Worm (Caenorhabditis elegans): Measurements from ENCODE around the gene C23H4.8.

The C23H4.8 gene

DNA sequence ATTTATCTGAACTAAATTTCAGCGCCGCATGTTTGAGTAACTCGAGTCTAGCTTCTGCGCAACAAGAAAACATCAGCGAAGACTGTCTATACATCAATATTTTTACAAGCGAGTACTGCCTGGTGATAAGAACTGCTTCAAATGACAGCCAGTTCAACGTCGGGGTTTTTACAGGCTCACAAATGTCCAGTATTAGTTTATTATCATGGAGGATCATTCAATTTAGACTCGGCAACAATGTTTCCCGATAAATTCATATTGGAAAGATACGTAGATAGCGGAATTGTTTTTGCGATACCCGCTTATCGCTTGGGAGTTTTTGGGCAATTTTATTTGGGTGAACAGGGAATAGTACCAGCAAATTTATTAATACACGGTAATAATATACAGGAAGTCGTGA lies 13.3 kb downstream of the C23H4.8 start:
- no peak for TF ChIP-seq skn-1 (tag; optimal IDR thresholded peaks at IDR 0.05)
- no peak for TF ChIP-seq aly-2 (tag; optimal IDR thresholded peaks at IDR 0.05)
- TF ChIP-seq ztf-11 (tag; optimal IDR thresholded peaks at IDR 0.05) = no peak
- TF ChIP-seq nhr-23 (tag; optimal IDR thresholded peaks at IDR 0.05) = no peak
- peak; percentile 11 for TF ChIP-seq fos-1 (tag; optimal IDR thresholded peaks at IDR 0.05)
- no peak for TF ChIP-seq dmd-4 (tag; optimal IDR thresholded peaks at IDR 0.05)
- no peak for TF ChIP-seq ceh-16 (tag; optimal IDR thresholded peaks at IDR 0.05)

DNA sequence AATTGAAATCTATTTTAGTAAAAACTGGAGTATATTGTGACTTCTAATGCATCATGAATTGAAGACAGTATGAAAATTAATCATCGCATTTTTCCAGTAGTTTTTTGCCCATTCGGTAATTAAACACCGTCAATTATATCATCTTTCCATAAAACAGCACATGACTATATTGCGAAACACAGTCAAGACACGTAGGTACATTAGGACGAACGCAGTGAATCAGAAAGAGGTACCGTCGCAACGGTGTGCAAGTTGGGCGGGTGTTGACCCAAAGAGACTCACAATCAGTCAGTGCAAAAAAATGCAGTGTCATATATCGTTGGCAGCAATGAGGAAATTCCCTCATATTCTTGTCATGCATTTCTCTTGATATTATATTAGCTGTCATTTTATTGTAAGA lies 17.4 kb downstream of the C23H4.8 start:
- no peak for TF ChIP-seq dmd-4 (tag; optimal IDR thresholded peaks at IDR 0.05)
- TF ChIP-seq crh-2 (tag; optimal IDR thresholded peaks at IDR 0.05) = peak; percentile 6
- TF ChIP-seq peb-1 (tag; optimal IDR thresholded peaks at IDR 0.05) = no peak
- no peak for TF ChIP-seq nhr-6 (tag; optimal IDR thresholded peaks at IDR 0.05)
- TF ChIP-seq elt-3 (tag; optimal IDR thresholded peaks at IDR 0.05) = no peak
- no peak for TF ChIP-seq nhr-12 (tag; optimal IDR thresholded peaks at IDR 0.05)
- TF ChIP-seq sem-4 (tag; optimal IDR thresholded peaks at IDR 0.05) = no peak
- TF ChIP-seq mab-5 (tag; optimal IDR thresholded peaks at IDR 0.05) = no peak
- peak; percentile 39 for TF ChIP-seq fos-1 (tag; optimal IDR thresholded peaks at IDR 0.05)
- TF ChIP-seq ZK546.5 (tag; optimal IDR thresholded peaks at IDR 0.05) = no peak

DNA sequence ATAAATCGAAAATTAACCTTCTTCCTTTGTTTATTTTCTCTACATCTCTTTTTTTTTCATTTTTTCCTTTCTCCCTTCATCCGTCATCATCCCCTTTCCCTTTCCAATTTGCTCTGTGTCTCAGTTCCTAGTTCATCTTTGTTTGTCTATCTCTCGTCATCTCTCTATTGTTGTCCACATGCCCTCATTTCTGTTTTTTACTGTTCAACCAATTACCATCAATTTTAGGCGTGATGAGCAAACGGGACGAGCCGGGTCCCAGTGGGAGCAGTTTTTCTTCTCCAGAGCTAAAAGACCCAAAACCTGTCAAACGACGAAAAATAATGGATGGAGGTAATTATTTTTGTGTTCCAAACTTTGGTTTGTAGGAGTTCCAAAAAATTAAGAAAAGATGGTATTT lies 18.3 kb downstream of the C23H4.8 start, which contains the start of gene C23H4.6:
Gene C23H4.6, plus strand, starts transcription at position 219 of the 400 bp plus-strand sequence.
- TF ChIP-seq elt-1 (tag; optimal IDR thresholded peaks at IDR 0.05) = no peak
- TF ChIP-seq nhr-10 (tag; optimal IDR thresholded peaks at IDR 0.05) = no peak
- TF ChIP-seq sma-3 (GFP tag; optimal IDR thresholded peaks at IDR 0.05) = no peak
- TF ChIP-seq fos-1 (tag; optimal IDR thresholded peaks at IDR 0.05) = no peak

DNA sequence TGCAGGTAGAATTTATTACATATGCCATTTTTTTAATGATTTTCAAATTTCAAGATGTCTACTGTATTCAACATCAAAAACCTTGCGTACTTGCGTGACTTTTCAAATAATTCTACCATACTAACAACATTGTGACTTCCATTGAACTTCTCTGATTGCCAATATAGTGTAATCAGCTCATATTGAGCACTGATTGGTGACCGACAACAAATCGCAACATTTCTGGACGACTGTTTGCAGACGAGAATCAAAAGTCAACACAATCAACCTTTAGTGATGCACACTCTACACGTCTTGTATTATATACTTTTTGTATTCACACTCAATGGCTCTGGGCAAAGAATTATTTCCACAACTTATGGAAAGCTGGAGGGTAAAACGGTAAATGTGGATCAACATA lies 24.4 kb downstream of the C23H4.8 start, which contains the start of gene cest-3:
Gene cest-3, plus strand, starts transcription at position 190 of the 400 bp plus-strand sequence.
- TF ChIP-seq zag-1 (tag; optimal IDR thresholded peaks at IDR 0.05) = no peak
- TF ChIP-seq ceh-16 (tag; optimal IDR thresholded peaks at IDR 0.05) = no peak
- TF ChIP-seq fos-1 (tag; optimal IDR thresholded peaks at IDR 0.05) = peak; percentile 13
- no peak for TF ChIP-seq ztf-1 (GFP tag; conservative IDR thresholded peaks at IDR 0.05)
- TF ChIP-seq Y55F3AM.14 (GFP tag; optimal IDR thresholded peaks at IDR 0.05) = no peak
- peak; percentile 7 for TF ChIP-seq sma-9 (GFP tag; optimal IDR thresholded peaks at IDR 0.05)
- TF ChIP-seq sma-9 (tag; optimal IDR thresholded peaks at IDR 0.05) = no peak
- no peak for TF ChIP-seq ama-1 (optimal IDR thresholded peaks at IDR 0.05)
- no peak for TF ChIP-seq nhr-11 (tag; optimal IDR thresholded peaks at IDR 0.05)
- no peak for TF ChIP-seq ztf-4 (tag; optimal IDR thresholded peaks at IDR 0.05)
- TF ChIP-seq mbf-1 (tag; optimal IDR thresholded peaks at IDR 0.05) = no peak

DNA sequence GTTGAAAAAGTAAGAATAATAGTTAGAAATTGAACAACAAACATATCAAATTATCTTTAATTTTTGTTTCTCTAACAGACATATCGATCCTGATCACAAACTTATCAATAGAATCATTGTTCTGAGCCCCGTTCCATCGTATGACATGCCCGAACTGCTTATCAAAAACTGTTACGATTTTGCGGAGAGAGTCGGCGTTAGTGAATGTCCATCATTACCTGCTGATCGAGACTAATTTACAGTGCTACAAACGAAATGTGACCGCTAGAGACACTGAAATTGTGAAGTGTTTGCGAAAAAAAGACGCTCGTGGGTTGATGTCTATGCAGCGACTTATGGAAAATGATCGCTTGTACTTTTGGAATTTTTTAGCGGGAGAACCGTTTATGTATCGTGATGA lies 25.9 kb downstream of the C23H4.8 start:
- TF ChIP-seq R02D3.7 (tag; optimal IDR thresholded peaks at IDR 0.05) (no peak), lin-39 (tag; optimal IDR thresholded peaks at IDR 0.05) (no peak), elt-3 (tag; optimal IDR thresholded peaks at IDR 0.05) (no peak), unc-62 (GFP tag; optimal IDR thresholded peaks at IDR 0.05) (no peak), ztf-1 (GFP tag; conservative IDR thresholded peaks at IDR 0.05) (no peak), nhr-11 (tag; optimal IDR thresholded peaks at IDR 0.05) (no peak), sma-3 (GFP tag; optimal IDR thresholded peaks at IDR 0.05) (no peak), ama-1 (optimal IDR thresholded peaks at IDR 0.05) (no peak), elt-1 (tag; optimal IDR thresholded peaks at IDR 0.05) (no peak), peb-1 (tag; optimal IDR thresholded peaks at IDR 0.05) (no peak), mab-5 (tag; optimal IDR thresholded peaks at IDR 0.05) (no peak), gmeb-1 (tag; optimal IDR thresholded peaks at IDR 0.05) (no peak), alr-1 (tag; optimal IDR thresholded peaks at IDR 0.05) (no peak)

DNA sequence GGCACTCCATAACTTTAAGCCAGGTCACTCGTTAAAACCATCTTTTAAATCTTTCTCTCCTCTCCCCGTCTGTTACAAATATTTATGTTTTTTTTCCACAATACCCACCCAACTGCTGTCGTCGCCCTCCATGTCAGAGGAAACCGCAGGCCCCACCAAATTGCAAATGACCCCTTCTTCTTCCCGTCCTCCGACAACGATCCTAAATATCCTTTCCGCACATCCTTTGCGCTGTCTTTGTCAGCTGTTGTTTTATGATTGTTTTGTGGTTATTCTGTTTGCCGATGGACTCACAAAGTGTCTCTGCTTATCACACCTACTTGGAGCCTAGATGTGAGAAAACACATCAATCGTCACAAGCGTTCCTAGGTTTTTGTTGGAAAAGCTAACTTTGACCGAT lies 31.1 kb downstream of the C23H4.8 start:
- TF ChIP-seq ztf-11 (tag; optimal IDR thresholded peaks at IDR 0.05) (no peak), fos-1 (tag; optimal IDR thresholded peaks at IDR 0.05) (no peak)

DNA sequence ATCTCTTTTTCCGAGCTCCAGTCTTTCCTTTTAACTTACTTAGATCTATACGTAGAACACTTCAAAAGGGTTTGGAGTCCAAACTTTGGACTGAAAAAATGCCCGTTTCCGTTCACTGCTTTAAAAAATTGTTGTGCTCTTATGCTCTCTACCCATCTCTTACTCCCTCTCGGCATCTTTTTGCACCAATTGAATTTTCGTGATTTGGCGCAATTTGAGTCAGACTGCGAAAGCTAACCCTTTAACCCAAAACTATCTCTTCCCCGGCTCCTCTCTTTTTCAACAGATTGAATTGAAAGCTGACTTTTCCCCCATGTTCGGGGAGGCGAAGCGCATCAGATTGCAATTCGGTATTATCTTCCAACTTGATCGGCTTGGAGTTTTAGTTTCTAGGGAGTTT lies 35.1 kb downstream of the C23H4.8 start:
- TF ChIP-seq nhr-237 (tag; optimal IDR thresholded peaks at IDR 0.05) (no peak), ama-1 (optimal IDR thresholded peaks at IDR 0.05) (no peak), ztf-11 (tag; optimal IDR thresholded peaks at IDR 0.05) (no peak), sem-4 (tag; optimal IDR thresholded peaks at IDR 0.05) (no peak), R02D3.7 (tag; optimal IDR thresholded peaks at IDR 0.05) (no peak), lin-13 (GFP tag; optimal IDR thresholded peaks at IDR 0.05) (no peak), nhr-10 (tag; optimal IDR thresholded peaks at IDR 0.05) (no peak), mbf-1 (tag; optimal IDR thresholded peaks at IDR 0.05) (no peak), sma-3 (GFP tag; optimal IDR thresholded peaks at IDR 0.05) (no peak)
